Worm (Caenorhabditis elegans): ENCODE data around the gene osm-6.

- TF ChIP-seq pqm-1 (tag; optimal IDR thresholded peaks at IDR 0.05) (no peak), attf-4 (tag; optimal IDR thresholded peaks at IDR 0.05) (no peak), ceh-20 (GFP tag; IDR thresholded peaks at IDR 0.05) (no peak), pha-4 (GFP tag; IDR thresholded peaks at IDR 0.05) (no peak), pha-4 (tag; optimal IDR thresholded peaks at IDR 0.05) (no peak), snpc-4 (tag; optimal IDR thresholded peaks at IDR 0.05) (no peak), lsy-2 (tag; optimal IDR thresholded peaks at IDR 0.05) (no peak), ama-1 (optimal IDR thresholded peaks at IDR 0.05) (no peak), dve-1 (tag; optimal IDR thresholded peaks at IDR 0.05; ENCODE audit: insufficient read depth) (no peak)
Observed at ce11 chrV:11905977-11906376, 21.3 kb downstream of the osm-6 start.

Measured in whole organism, L4 larva.